Worm (Caenorhabditis elegans): Measurements from ENCODE around the gene sulp-3.
A peak's percentile ranks its signal among the peaks of the same experiment; 100 is the strongest.

DNA sequence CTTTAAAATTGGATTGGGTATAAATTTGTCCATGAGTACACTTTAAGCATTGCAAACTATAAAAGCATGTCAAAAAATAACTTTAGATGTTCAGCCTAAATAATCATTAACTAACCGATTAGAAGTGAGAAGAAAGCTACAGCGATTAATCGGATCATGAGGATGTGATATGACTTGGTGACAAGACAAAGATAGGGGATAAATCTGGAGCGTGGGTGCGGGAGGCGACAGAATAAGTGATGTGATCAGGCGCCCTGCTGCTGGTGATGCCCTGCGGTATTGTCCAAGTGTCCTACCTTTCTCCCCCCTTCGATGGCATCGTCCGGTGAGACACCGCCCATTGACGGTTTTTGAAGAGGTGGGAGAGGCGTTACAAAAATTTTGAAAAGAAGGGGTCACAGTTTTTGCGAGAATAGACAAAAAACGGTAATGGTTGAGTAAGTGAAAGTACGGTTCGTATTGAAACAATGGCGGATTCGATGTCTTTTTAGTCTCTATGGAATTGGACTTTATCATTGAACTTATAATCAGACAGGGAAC is 23.5 kb downstream of the sulp-3 start, which contains the start of gene F41D9.2:
- TF ChIP-seq nhr-48 (tag; optimal IDR thresholded peaks at IDR 0.05) = no peak
- TF ChIP-seq egl-43 (GFP tag; IDR thresholded peaks at IDR 0.05) = no peak
- TF ChIP-seq fkh-10 (GFP tag; optimal IDR thresholded peaks at IDR 0.05) = no peak
- no peak for TF ChIP-seq ceh-32 (tag; optimal IDR thresholded peaks at IDR 0.05; ENCODE audit: poor library complexity)
- TF ChIP-seq aha-1 (tag) = peak; percentile 3
- no peak for TF ChIP-seq pqm-1 (tag; optimal IDR thresholded peaks at IDR 0.05)
- TF ChIP-seq madf-9 (GFP tag; conservative IDR thresholded peaks at IDR 0.05) = no peak
- no peak for TF ChIP-seq Y105C5A.15 (GFP tag; IDR thresholded peaks at IDR 0.05)
- no peak for TF ChIP-seq dpl-1 (GFP tag; optimal IDR thresholded peaks at IDR 0.05)
